Worm (Caenorhabditis elegans) whole organism, midembryonic: ENCODE measurements around the gene fbxa-15.

Source experiments
- T22C8.4 ChIP-seq: fragments of 200-800 bp; sonication (Bioruptor generic); IDR thresholded peaks from 2 replicates; pipeline ENCODE4 v1.3.6; 2022; ENCODE audit warnings: missing genetic modification characterization, missing compliant biosample characterization
- cog-1 ChIP-seq: sonication (generic microtip); optimal IDR thresholded peaks from 2 replicates; lab custom pipeline; 2016; ENCODE audit warnings: missing genetic modification characterization, missing compliant biosample characterization
- flt-1 ChIP-seq: fragments of 200-800 bp; sonication (Bioruptor generic); IDR thresholded peaks from 2 replicates; pipeline ENCODE4 v1.3.6; 2022; ENCODE audit warnings: missing genetic modification characterization, missing compliant biosample characterization
- klf-2 ChIP-seq: fragments of 200-800 bp; sonication (Bioruptor generic); conservative IDR thresholded peaks from 2 replicates; pipeline ENCODE4 v1.3.6; 2022; ENCODE audit warnings: missing genetic modification reagents, missing genetic modification characterization, missing compliant biosample characterization
- med-1 ChIP-seq: sonication (generic microtip); optimal IDR thresholded peaks from 2 replicates; lab custom pipeline; 2017; ENCODE audit warnings: missing genetic modification characterization, mild to moderate bottlenecking, missing compliant biosample characterization, antibody characterized with exemption, missing genetic modification reagents; ENCODE audit not compliant: insufficient read depth
- ref-1 ChIP-seq: fragments of 200-800 bp; sonication (Bioruptor generic); conservative IDR thresholded peaks from 2 replicates; pipeline ENCODE4 v1.3.6; 2022; ENCODE audit warnings: missing genetic modification reagents, missing genetic modification characterization, missing compliant biosample characterization
- tab-1 ChIP-seq: fragments of 200-800 bp; sonication (Bioruptor generic); IDR thresholded peaks from 2 replicates; pipeline ENCODE4 v1.3.6; 2022; ENCODE audit warnings: missing genetic modification characterization, missing compliant biosample characterization
- ztf-23 ChIP-seq: fragments of 200-800 bp; sonication (Bioruptor generic); IDR thresholded peaks from 2 replicates; pipeline ENCODE4 v1.3.6; 2022; ENCODE audit warnings: missing genetic modification reagents, missing genetic modification characterization, missing compliant biosample characterization
- ztf-29 ChIP-seq: fragments of 200-800 bp; sonication (Bioruptor generic); IDR thresholded peaks from 2 replicates; pipeline ENCODE4 v1.3.6; 2022; ENCODE audit warnings: missing genetic modification reagents, missing genetic modification characterization, missing compliant biosample characterization

Gene fbxa-15

ce11 chrIII:1279197-1279596 lies 42.3 kb downstream of the fbxa-15 start:
- TF ChIP-seq cog-1 (tag; lab: Kevin White, UChicago) (no peak), ztf-23 (no peak), T22C8.4 (GFP tag; lab: Robert Waterston, UW) (no peak), flt-1 (GFP tag; lab: Robert Waterston, UW) (no peak), klf-2 (GFP tag; lab: Robert Waterston, UW) (no peak), tab-1 (GFP tag; lab: Robert Waterston, UW) (no peak), med-1 (no peak), ztf-29 (GFP tag; lab: Robert Waterston, UW) (no peak), ref-1 (no peak)

ce11 chrIII:1275513-1275912 lies 45.9 kb downstream of the fbxa-15 start, which contains the start of gene fbxa-30:
Gene fbxa-30 (minus strand): TSS chrIII:1275613.
- no peak for TF ChIP-seq cog-1 (tag; lab: Kevin White, UChicago)
- TF ChIP-seq T22C8.4 (GFP tag; lab: Robert Waterston, UW): no peak
- no peak for TF ChIP-seq ztf-29 (GFP tag; lab: Robert Waterston, UW)
- no peak for TF ChIP-seq tab-1 (GFP tag; lab: Robert Waterston, UW)
- TF ChIP-seq ztf-23: no peak
- TF ChIP-seq klf-2 (GFP tag; lab: Robert Waterston, UW): no peak
- TF ChIP-seq med-1: no peak
- TF ChIP-seq flt-1 (GFP tag; lab: Robert Waterston, UW): no peak
- TF ChIP-seq ref-1: no peak

ce11 chrIII:1273655-1274328 lies 47.7 kb downstream of the fbxa-15 start, which contains the start of gene fbxa-29:
Gene fbxa-29 (minus strand): TSS chrIII:1273705.
- TF ChIP-seq klf-2 (GFP tag; lab: Robert Waterston, UW) (no peak), tab-1 (GFP tag; lab: Robert Waterston, UW) (no peak), flt-1 (GFP tag; lab: Robert Waterston, UW) (no peak), ztf-23 (no peak), med-1 (no peak), ref-1 (no peak), cog-1 (tag; lab: Kevin White, UChicago) (no peak), T22C8.4 (GFP tag; lab: Robert Waterston, UW) (no peak), ztf-29 (GFP tag; lab: Robert Waterston, UW) (no peak)

ce11 chrIII:1271378-1271926 lies 50.0 kb downstream of the fbxa-15 start, which contains the start of gene fbxa-31:
Gene fbxa-31 (minus strand): TSS chrIII:1271428.
- TF ChIP-seq flt-1 (GFP tag; lab: Robert Waterston, UW): no peak
- TF ChIP-seq ztf-29 (GFP tag; lab: Robert Waterston, UW): no peak
- no peak for TF ChIP-seq ztf-23
- TF ChIP-seq T22C8.4 (GFP tag; lab: Robert Waterston, UW): no peak
- no peak for TF ChIP-seq klf-2 (GFP tag; lab: Robert Waterston, UW)
- no peak for TF ChIP-seq ref-1
- TF ChIP-seq med-1: no peak
- TF ChIP-seq cog-1 (tag; lab: Kevin White, UChicago): no peak
- no peak for TF ChIP-seq tab-1 (GFP tag; lab: Robert Waterston, UW)

- TF ChIP-seq klf-2 (GFP tag; lab: Robert Waterston, UW) (no peak), tab-1 (GFP tag; lab: Robert Waterston, UW) (no peak), cog-1 (tag; lab: Kevin White, UChicago) (no peak), ztf-29 (GFP tag; lab: Robert Waterston, UW) (no peak), flt-1 (GFP tag; lab: Robert Waterston, UW) (no peak), ref-1 (no peak), ztf-23 (no peak), T22C8.4 (GFP tag; lab: Robert Waterston, UW) (no peak), med-1 (no peak)
These were observed 52.3 kb downstream of the fbxa-15 start, which contains the start of gene fbxa-32 for ce11 chrIII:1269156-1269555. Gene fbxa-32 (minus strand): TSS chrIII:1269256.
